Worm (Caenorhabditis elegans) whole organism, L2 larva: Measurements from ENCODE around the gene C07A4.2.

Experiments used
- ceh-82 ChIP-seq: fragments of 150-350 bp; optimal IDR thresholded peaks from 2 replicates; lab custom pipeline; 2014; ENCODE audit warnings: missing biosample characterization, missing genetic modification characterization
- elt-1 ChIP-seq: fragments of 150-350 bp; optimal IDR thresholded peaks from 2 replicates; lab custom pipeline; 2014; ENCODE audit warnings: missing biosample characterization, missing genetic modification characterization
- nhr-237 ChIP-seq: fragments of 150-350 bp; optimal IDR thresholded peaks from 2 replicates; lab custom pipeline; 2014; ENCODE audit warnings: missing biosample characterization, missing genetic modification characterization
- nhr-77 ChIP-seq: fragments of 150-350 bp; optimal IDR thresholded peaks from 2 replicates; lab custom pipeline; 2014; ENCODE audit warnings: missing biosample characterization, missing genetic modification characterization

DNA sequence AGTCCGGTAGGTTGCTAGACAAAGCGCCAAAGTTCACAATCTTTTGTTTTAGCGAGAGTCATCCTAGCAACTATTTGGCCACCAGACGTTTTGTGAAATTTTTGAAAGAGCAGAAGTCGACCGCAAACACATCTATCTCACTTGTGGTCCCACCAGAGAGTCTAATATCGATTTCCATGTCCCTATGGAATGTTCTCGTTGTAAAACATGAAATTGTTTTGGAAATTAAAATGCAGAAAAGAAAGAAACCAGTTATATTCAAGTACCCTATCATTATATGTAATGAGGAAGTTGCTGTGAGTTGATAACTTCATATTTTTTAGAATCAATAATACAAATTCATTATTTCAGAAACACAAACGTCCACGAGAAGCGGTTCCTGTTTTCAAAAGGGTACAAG lies 12.7 kb downstream of the C07A4.2 start:
- no peak for TF ChIP-seq nhr-237
- no peak for TF ChIP-seq elt-1
- no peak for TF ChIP-seq ceh-82 (tag; lab: Kevin White, UChicago)
- no peak for TF ChIP-seq nhr-77
